Worm (Caenorhabditis elegans): ENCODE results near the gene F40G9.18.

Gene F40G9.18

ce11 chrIII:169478-169877 lies at the start of gene F40G9.18:
F40G9.18 (minus strand) TSS chrIII:169578.
- TF ChIP-seq unc-62 (GFP tag; optimal IDR thresholded peaks at IDR 0.05): no peak

ce11 chrIII:211387-211786 lies 42.0 kb upstream of the F40G9.18 start:
- TF ChIP-seq unc-62 (GFP tag; optimal IDR thresholded peaks at IDR 0.05): no peak

DNA sequence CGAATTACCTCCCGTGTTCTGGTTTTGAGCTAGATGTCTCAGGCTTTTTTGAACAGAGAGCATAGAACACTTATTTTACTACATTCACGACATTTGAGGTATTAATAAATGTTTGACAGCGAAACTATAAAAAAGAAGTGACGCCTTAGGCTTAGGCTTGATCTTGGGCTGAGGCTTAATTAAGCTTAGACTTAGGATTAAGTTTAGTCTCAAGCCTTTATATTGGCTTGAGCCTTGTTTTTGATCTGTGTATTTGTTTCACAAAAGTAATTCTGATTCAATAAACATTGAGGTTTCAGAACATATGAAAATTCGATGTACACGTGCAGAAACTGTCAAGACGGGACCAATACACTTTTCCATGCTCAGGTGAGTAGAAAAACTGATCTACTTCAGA lies 40.3 kb upstream of the F40G9.18 start, which contains the start of gene klp-20:
TSS of gene klp-20 (plus strand) at position 298 of the 397 bp plus-strand sequence.
- no peak for TF ChIP-seq unc-62 (GFP tag; optimal IDR thresholded peaks at IDR 0.05)

DNA sequence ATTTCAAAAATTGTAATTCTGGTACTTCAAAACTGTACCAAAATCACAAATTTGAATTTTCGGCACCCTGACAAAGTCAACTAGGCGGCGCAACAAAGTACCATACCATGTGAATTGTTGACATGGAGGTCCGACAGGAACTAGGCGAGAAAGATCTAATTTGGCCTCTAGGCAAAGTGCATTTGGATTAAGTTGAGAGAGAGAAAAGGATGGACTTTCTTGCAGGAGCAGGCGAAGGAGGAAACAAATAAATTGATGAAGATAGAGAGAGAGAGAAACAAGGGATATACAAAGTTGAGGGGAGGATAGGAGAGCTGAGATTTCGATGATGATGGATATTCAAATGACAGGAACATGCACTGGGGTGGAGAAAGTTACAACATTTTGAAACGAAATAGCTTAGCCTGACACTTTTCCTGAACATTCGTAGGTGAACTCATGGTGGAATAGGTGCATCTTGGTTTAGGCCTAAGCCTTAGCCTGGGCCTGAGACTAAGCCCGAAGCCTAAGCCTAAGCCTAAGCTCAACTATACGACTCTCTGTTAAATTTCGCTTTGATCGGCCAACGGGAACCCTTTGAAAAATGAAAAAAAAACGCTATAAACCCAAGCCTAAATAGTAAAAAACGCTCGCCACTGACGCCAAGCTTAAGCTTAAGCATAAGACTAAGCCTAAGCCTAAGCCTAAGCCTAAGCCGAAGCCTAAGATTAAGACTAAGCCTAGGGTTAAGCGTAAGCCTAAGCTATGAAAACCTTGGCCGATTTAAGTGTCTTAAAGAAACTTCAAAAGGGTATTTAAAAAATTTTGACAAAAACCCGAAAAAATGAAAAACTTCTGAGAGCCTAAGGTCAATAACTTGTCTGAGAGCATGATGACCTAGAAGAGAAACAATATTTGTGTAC lies 39.7 kb upstream of the F40G9.18 start:
- TF ChIP-seq unc-62 (GFP tag; optimal IDR thresholded peaks at IDR 0.05): no peak

ce11 chrIII:207023-207422 lies 37.6 kb upstream of the F40G9.18 start, which contains the start of gene W10C4.1:
W10C4.1 (minus strand) TSS chrIII:207123.
- TF ChIP-seq unc-62 (GFP tag; optimal IDR thresholded peaks at IDR 0.05): no peak

ce11 chrIII:203953-204352 lies 34.6 kb upstream of the F40G9.18 start:
- no peak for TF ChIP-seq unc-62 (GFP tag; optimal IDR thresholded peaks at IDR 0.05)

DNA sequence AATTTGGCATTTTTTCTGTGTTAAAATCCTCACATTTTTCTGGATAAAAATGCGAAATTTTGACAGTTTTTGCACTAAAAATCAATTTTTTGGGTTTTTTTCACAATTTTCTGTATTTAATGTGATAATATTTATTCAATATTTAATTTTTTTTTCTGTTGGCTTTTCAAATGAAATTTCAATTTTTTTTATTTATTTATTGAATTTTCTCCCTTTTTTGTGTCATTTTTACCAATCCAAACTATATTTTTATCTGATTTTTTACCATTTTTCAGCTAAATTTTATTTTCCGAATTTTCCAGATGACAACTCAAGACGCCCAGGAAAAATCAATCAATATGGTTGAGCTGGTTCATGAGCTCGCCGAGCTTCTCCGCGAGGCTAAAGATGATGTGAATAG lies 24.8 kb upstream of the F40G9.18 start, which contains the start of gene F40G9.17:
TSS of gene F40G9.17 (plus strand) at position 301 of the 400 bp plus-strand sequence.
- TF ChIP-seq unc-62 (GFP tag; optimal IDR thresholded peaks at IDR 0.05): no peak

ce11 chrIII:191803-192202 lies 22.4 kb upstream of the F40G9.18 start, which contains the start of gene sec-20:
sec-20 (plus strand) TSS chrIII:192103.
- TF ChIP-seq unc-62 (GFP tag; optimal IDR thresholded peaks at IDR 0.05): no peak

- no peak for TF ChIP-seq unc-62 (GFP tag; optimal IDR thresholded peaks at IDR 0.05)
Observed at ce11 chrIII:190686-191085, 21.3 kb upstream of the F40G9.18 start, which contains the start of gene cox-17. cox-17 (plus strand) TSS chrIII:190986.

DNA sequence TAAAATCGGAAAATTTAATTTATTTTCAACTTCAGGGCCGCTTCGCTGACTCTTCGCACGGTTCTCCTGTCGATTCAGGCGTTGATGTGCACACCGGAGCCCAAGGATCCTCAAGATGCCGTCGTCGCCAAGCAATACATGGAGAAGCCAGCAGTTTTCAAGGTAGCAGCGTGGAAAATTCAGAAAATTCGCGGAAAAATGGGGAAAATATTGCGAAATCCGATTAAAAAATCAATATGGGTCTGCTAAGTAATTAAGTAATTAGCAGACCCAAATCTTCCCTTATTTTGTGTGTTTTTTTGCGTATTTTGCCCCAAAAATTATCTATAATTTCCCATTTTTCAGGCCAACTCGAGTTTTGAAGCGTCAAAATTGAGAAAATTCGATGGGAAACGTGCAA lies 19.9 kb upstream of the F40G9.18 start:
- TF ChIP-seq unc-62 (GFP tag; optimal IDR thresholded peaks at IDR 0.05): no peak

DNA sequence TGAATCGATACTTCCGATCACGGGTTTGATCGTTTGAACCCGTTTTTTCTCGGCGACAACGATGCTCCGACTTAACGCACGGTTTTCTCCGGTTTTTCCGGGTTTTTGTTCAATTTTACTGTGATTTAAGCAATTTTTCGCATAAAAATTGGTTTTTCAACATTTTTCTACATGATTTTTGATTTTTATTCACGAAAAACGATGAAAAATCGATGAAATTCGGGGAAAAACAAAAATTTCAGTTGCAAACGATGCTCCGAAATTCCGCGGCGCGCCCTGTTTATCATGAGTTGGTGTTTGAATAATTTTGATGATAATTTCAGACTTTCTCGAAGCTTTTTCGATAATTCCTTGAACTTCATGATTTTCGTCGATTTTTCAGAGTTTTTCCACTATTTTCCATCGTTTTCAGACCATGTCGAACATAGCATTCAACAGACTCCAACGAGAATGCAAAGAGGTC lies 19.1 kb upstream of the F40G9.18 start, which contains the start of gene ubc-20:
TSS of gene ubc-20 (plus strand) at position 413 of the 463 bp plus-strand sequence.
- no peak for TF ChIP-seq unc-62 (GFP tag; optimal IDR thresholded peaks at IDR 0.05)

DNA sequence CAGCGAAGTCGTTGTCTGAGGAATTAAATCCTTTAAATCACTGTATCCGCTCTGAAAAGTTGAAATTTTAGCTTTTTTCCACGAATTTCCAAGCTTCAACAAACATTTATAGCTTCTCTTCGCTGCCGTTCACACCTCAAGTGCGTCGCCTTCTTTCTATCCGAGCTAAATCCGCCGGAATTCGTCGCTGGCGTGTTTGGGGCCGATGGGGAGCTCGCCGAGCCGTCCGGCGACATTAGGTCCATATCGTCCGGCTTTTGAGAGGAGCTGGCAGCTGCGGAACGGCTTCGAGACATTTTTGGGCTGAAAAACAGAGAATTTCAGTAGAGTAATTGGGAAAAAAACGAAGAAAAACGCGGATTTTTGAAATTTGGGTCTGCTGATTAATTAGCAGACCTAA lies 18.5 kb upstream of the F40G9.18 start, which contains the start of gene mxl-2:
TSS of gene mxl-2 (minus strand) at position 303 of the 400 bp plus-strand sequence.
- no peak for TF ChIP-seq unc-62 (GFP tag; optimal IDR thresholded peaks at IDR 0.05)

ce11 chrIII:184335-184734 lies 15.0 kb upstream of the F40G9.18 start:
- TF ChIP-seq unc-62 (GFP tag; optimal IDR thresholded peaks at IDR 0.05): no peak

- TF ChIP-seq unc-62 (GFP tag; optimal IDR thresholded peaks at IDR 0.05): no peak
Observed at ce11 chrIII:183072-183471, 13.7 kb upstream of the F40G9.18 start.

ce11 chrIII:182080-182479 lies 12.7 kb upstream of the F40G9.18 start, which contains the start of gene F40G9.15:
F40G9.15 (plus strand) TSS chrIII:182380.
- TF ChIP-seq unc-62 (GFP tag; optimal IDR thresholded peaks at IDR 0.05): no peak

ce11 chrIII:180963-181362 lies 11.6 kb upstream of the F40G9.18 start, which contains the start of gene F40G9.5:
F40G9.5 (plus strand) TSS chrIII:181263.
- no peak for TF ChIP-seq unc-62 (GFP tag; optimal IDR thresholded peaks at IDR 0.05)

Measured in whole organism, dauer.